Fruit fly (Drosophila melanogaster): Measurements from ENCODE around the gene kz.

kz gene

dm6 chrX:2278782-2279304 lies 37.0 kb upstream of the kz start:
- TF ChIP-seq fd96Ca (GFP tag; IDR thresholded peaks at IDR 0.05) = no peak
- no peak for TF ChIP-seq CG13204 (GFP tag; optimal IDR thresholded peaks at IDR 0.05)
- TF ChIP-seq Ets98B (GFP tag; IDR thresholded peaks at IDR 0.05) = no peak
- TF ChIP-seq CG34367 (tag; optimal IDR thresholded peaks at IDR 0.05) = no peak
- no peak for TF ChIP-seq Pif1A (GFP tag; optimal IDR thresholded peaks at IDR 0.05)
- no peak for TF ChIP-seq CG8301 (tag; optimal IDR thresholded peaks at IDR 0.05)
- no peak for TF ChIP-seq CG10348 (GFP tag; IDR thresholded peaks at IDR 0.05)
- no peak for TF ChIP-seq D1 (tag; optimal IDR thresholded peaks at IDR 0.05)
- no peak for TF ChIP-seq Snoo (tag; optimal IDR thresholded peaks at IDR 0.05)
- no peak for TF ChIP-seq CG4496 (GFP tag; IDR thresholded peaks at IDR 0.05)
- TF ChIP-seq CG15710 (tag; optimal IDR thresholded peaks at IDR 0.05) = no peak
- no peak for TF ChIP-seq CG32121 (GFP tag; IDR thresholded peaks at IDR 0.05)
- no peak for TF ChIP-seq EcR (GFP tag; optimal IDR thresholded peaks at IDR 0.05)
- TF ChIP-seq CG14655 (GFP tag; optimal IDR thresholded peaks at IDR 0.05) = no peak
- no peak for TF ChIP-seq CG8159 (tag; optimal IDR thresholded peaks at IDR 0.05)
- no peak for TF ChIP-seq rn (GFP tag; IDR thresholded peaks at IDR 0.05)

- TF ChIP-seq CG8159 (tag; optimal IDR thresholded peaks at IDR 0.05) (no peak), CG12605 (GFP tag; IDR thresholded peaks at IDR 0.05) (no peak), CG32121 (GFP tag; IDR thresholded peaks at IDR 0.05) (no peak), CG17806 (tag; optimal IDR thresholded peaks at IDR 0.05) (no peak), Snoo (tag; optimal IDR thresholded peaks at IDR 0.05) (no peak), CG8301 (tag; optimal IDR thresholded peaks at IDR 0.05) (no peak), CG13204 (GFP tag; optimal IDR thresholded peaks at IDR 0.05) (no peak), fd96Ca (GFP tag; IDR thresholded peaks at IDR 0.05) (no peak), CG4496 (GFP tag; IDR thresholded peaks at IDR 0.05) (no peak), CG34367 (tag; optimal IDR thresholded peaks at IDR 0.05) (no peak)
Observed at dm6 chrX:2275249-2275872, 33.5 kb upstream of the kz start, which contains the start of gene Vml. Gene Vml (plus strand): TSS chrX:2275822.

dm6 chrX:2274704-2275199 lies 32.9 kb upstream of the kz start, which contains the start of gene Grp170:
Gene Grp170 (minus strand): TSS chrX:2275068.
- TF ChIP-seq CG13204 (GFP tag; optimal IDR thresholded peaks at IDR 0.05) = peak; percentile 5
- no peak for TF ChIP-seq CG4496 (GFP tag; IDR thresholded peaks at IDR 0.05)
- no peak for TF ChIP-seq CG10348 (GFP tag; IDR thresholded peaks at IDR 0.05)
- TF ChIP-seq gl (tag; optimal IDR thresholded peaks at IDR 0.05) = no peak
- no peak; the same call in 2 of the 3 replicates for TF ChIP-seq fd96Ca (GFP tag; IDR thresholded peaks at IDR 0.05)
- TF ChIP-seq Pif1B (GFP tag; optimal IDR thresholded peaks at IDR 0.05) = peak; percentile 28
- no peak for TF ChIP-seq CG14655 (GFP tag; optimal IDR thresholded peaks at IDR 0.05)
- TF ChIP-seq EcR (GFP tag; optimal IDR thresholded peaks at IDR 0.05) = peak; percentile 93

dm6 chrX:2270557-2270930 lies 28.7 kb upstream of the kz start, which contains the start of gene CG2924:
Gene CG2924 (minus strand): TSS chrX:2270761.
- TF ChIP-seq CG15710 (tag; optimal IDR thresholded peaks at IDR 0.05) (no peak), CG14655 (GFP tag; optimal IDR thresholded peaks at IDR 0.05) (no peak), CG32121 (GFP tag; IDR thresholded peaks at IDR 0.05) (no peak), fd96Ca (GFP tag; IDR thresholded peaks at IDR 0.05) (no peak), CG8301 (tag; optimal IDR thresholded peaks at IDR 0.05) (no peak), Pif1A (GFP tag; optimal IDR thresholded peaks at IDR 0.05) (no peak), Pif1B (GFP tag; optimal IDR thresholded peaks at IDR 0.05) (no peak), Snoo (tag; optimal IDR thresholded peaks at IDR 0.05) (no peak), rn (GFP tag; IDR thresholded peaks at IDR 0.05) (peak; percentile 37; the same call in 1 of the 2 replicates), EcR (GFP tag; optimal IDR thresholded peaks at IDR 0.05) (no peak), CG8159 (tag; optimal IDR thresholded peaks at IDR 0.05) (no peak), CG10348 (GFP tag; IDR thresholded peaks at IDR 0.05) (no peak), CG9948 (tag; optimal IDR thresholded peaks at IDR 0.05) (no peak), CG13204 (GFP tag; optimal IDR thresholded peaks at IDR 0.05) (no peak), Ets98B (GFP tag; IDR thresholded peaks at IDR 0.05) (peak; percentile 33), CG12605 (GFP tag; IDR thresholded peaks at IDR 0.05) (no peak), gl (tag; optimal IDR thresholded peaks at IDR 0.05) (no peak), CG4496 (GFP tag; IDR thresholded peaks at IDR 0.05) (peak; percentile 26; the same call in 2 of the 3 replicates)

dm6 chrX:2269822-2270556 lies 28.2 kb upstream of the kz start:
- TF ChIP-seq EcR (GFP tag; optimal IDR thresholded peaks at IDR 0.05) (no peak), Pif1B (GFP tag; optimal IDR thresholded peaks at IDR 0.05) (no peak), Pif1A (GFP tag; optimal IDR thresholded peaks at IDR 0.05) (peak; percentile 34), Ets98B (GFP tag; IDR thresholded peaks at IDR 0.05) (peak; percentile 50), CG32121 (GFP tag; IDR thresholded peaks at IDR 0.05) (peak; percentile 64), CG10348 (GFP tag; IDR thresholded peaks at IDR 0.05) (no peak), CG8159 (tag; optimal IDR thresholded peaks at IDR 0.05) (peak; percentile 53), rn (GFP tag; IDR thresholded peaks at IDR 0.05) (peak; percentile 29; the same call in 1 of the 2 replicates), fd96Ca (GFP tag; IDR thresholded peaks at IDR 0.05) (peak; percentile 64; the same call in 2 of the 3 replicates), D1 (tag; optimal IDR thresholded peaks at IDR 0.05) (no peak), CG12605 (GFP tag; IDR thresholded peaks at IDR 0.05) (no peak), CG13204 (GFP tag; optimal IDR thresholded peaks at IDR 0.05) (no peak), gl (tag; optimal IDR thresholded peaks at IDR 0.05) (no peak), CG15710 (tag; optimal IDR thresholded peaks at IDR 0.05) (peak; percentile 47), CG17806 (tag; optimal IDR thresholded peaks at IDR 0.05) (peak; percentile 24), CG9948 (tag; optimal IDR thresholded peaks at IDR 0.05) (peak; percentile 14), CG8301 (tag; optimal IDR thresholded peaks at IDR 0.05) (peak; percentile 28), Snoo (tag; optimal IDR thresholded peaks at IDR 0.05) (peak; percentile 22), CG34367 (tag; optimal IDR thresholded peaks at IDR 0.05) (no peak), CG4496 (GFP tag; IDR thresholded peaks at IDR 0.05) (peak; percentile 49; the same call in 2 of the 3 replicates), CG14655 (GFP tag; optimal IDR thresholded peaks at IDR 0.05) (no peak)

Data from whole organism, pupa.